Fruit fly (Drosophila melanogaster) whole organism, prepupa: ENCODE measurements around the gene CG12477.

Source experiments
- Blimp-1 ChIP-seq: fragments of 200-800 bp; sonication (Bioruptor generic); optimal IDR thresholded peaks from 3 replicates; lab custom pipeline; 2017; ENCODE audit warnings: missing biosample characterization, missing genetic modification characterization, mild to moderate bottlenecking, moderate library complexity, missing genetic modification reagents
- CG10669 ChIP-seq: fragments of 200-800 bp; sonication (Bioruptor generic); optimal IDR thresholded peaks from 3 replicates; lab custom pipeline; 2018; ENCODE audit warnings: missing biosample characterization, mild to moderate bottlenecking, missing genetic modification characterization, moderate library complexity
- CG11762 ChIP-seq: fragments of 200-800 bp; sonication (Bioruptor generic); optimal IDR thresholded peaks from 3 replicates; lab custom pipeline; 2016; ENCODE audit warnings: missing biosample characterization, missing genetic modification characterization; ENCODE audit not compliant: insufficient read depth
- CG31627 ChIP-seq: fragments of 200-800 bp; sonication (Bioruptor generic); optimal IDR thresholded peaks from 3 replicates; lab custom pipeline; 2016; ENCODE audit warnings: missing biosample characterization, missing genetic modification characterization
- CG6854 ChIP-seq: fragments of 200-800 bp; sonication (Bioruptor generic); optimal IDR thresholded peaks from 2 replicates; lab custom pipeline; 2017; ENCODE audit warnings: missing biosample characterization, mild to moderate bottlenecking, missing genetic modification characterization
- Eip93F ChIP-seq: fragments of 200-800 bp; sonication (Bioruptor generic); optimal IDR thresholded peaks from 2 replicates; lab custom pipeline; 2016; ENCODE audit warnings: missing biosample characterization, mild to moderate bottlenecking, missing genetic modification characterization
- Gug ChIP-seq: fragments of 200-800 bp; sonication (Bioruptor generic); IDR thresholded peaks from 2 replicates; pipeline ENCODE4 v1.3.6; 2022; ENCODE audit warnings: missing biosample characterization, missing genetic modification characterization
- Sox102F ChIP-seq: fragments of 200-800 bp; sonication (Bioruptor generic); optimal IDR thresholded peaks from 2 replicates; lab custom pipeline; 2016; ENCODE audit warnings: missing biosample characterization, mild to moderate bottlenecking, missing genetic modification characterization
- Sox14 ChIP-seq: fragments of 200-800 bp; sonication (Bioruptor generic); optimal IDR thresholded peaks from 3 replicates; lab custom pipeline; 2016; ENCODE audit warnings: missing biosample characterization, missing genetic modification characterization
- achi ChIP-seq: fragments of 200-800 bp; sonication (Bioruptor generic); optimal IDR thresholded peaks from 3 replicates; lab custom pipeline; 2016; ENCODE audit warnings: missing biosample characterization, missing genetic modification characterization
- salr ChIP-seq, 2 experiments: fragments of 200-800 bp; sonication (Bioruptor generic); optimal IDR thresholded peaks; 3 replicates each; lab custom pipeline; 2016 to 2018; ENCODE audit warnings: missing biosample characterization in 2 of 2, missing genetic modification characterization in 2 of 2, mild to moderate bottlenecking in 1 of 2
- ss ChIP-seq, 2 experiments: fragments of 200-800 bp; sonication (Bioruptor generic); optimal IDR thresholded peaks; 2 replicates in 1 of 2; 3 replicates in 1 of 2; lab custom pipeline; 2017 to 2018; ENCODE audit warnings: mild to moderate bottlenecking in 2 of 2, missing biosample characterization in 2 of 2, missing genetic modification characterization in 2 of 2, moderate library complexity in 1 of 2

DNA sequence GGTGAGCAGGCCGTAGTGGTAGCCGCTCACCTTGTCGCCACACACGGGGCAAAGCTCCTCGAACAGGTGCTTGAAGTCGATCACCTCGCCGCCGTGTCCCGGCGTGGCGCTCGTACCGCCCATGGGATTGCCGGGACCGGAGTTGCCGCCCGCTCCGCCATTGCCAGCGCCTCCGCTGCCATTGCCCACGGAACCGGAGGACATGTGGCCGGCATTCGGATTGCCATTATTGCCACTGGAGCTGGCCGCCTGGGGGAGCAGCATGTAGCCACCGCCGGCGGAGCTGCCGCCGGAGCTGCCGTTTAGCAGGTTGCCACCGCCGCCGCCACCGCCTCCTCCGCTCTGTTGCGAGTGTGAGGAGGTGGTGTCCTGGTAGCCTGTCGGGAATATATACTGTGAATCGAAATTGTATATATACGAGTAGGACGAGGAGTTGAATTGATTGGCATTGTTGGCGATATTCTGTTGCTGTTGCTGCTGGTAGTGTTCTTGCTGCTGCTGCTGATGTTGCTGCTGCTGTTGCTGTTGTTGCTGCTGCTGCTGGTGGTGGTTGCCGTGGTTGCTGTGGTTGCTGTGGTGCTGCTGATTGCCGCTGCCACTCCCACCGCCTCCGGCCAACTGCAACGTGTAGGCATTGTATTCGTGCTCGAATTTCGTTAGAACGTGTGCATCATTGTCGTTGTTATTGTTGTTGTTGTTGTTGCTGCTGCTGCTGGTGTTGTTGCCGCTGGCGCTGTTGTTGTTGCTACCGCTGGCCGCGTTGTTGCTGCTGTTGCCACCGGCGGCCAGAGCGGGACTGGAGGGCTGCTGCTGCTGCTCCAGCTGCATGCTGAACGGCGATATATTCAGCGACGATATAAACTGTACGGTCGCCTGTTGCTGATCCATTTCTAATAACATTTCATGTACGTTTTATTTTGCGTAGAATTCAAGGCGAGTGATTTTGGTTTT, 40.7 kb upstream of the CG12477 start:
- TF ChIP-seq Eip93F (GFP tag; lab: Kevin White, UChicago) (no peak), achi (GFP tag; lab: Kevin White, UChicago) (no peak), Sox14 (GFP tag; lab: Kevin White, UChicago) (no peak), Gug (no peak), ss (GFP tag; optimal IDR thresholded peaks at IDR 0.05; lab: Kevin White, UChicago) (no peak), CG31627 (GFP tag; lab: Kevin White, UChicago) (no peak), CG6854 (GFP tag; lab: Kevin White, UChicago) (no peak), salr (GFP tag; optimal IDR thresholded peaks at IDR 0.05; lab: Kevin White, UChicago) (no peak), CG11762 (GFP tag; lab: Kevin White, UChicago) (no peak), Blimp-1 (GFP tag; lab: Kevin White, UChicago) (no peak), CG10669 (GFP tag; lab: Kevin White, UChicago) (no peak), Sox102F (GFP tag; lab: Kevin White, UChicago) (no peak)
